Worm (Caenorhabditis elegans) whole organism, L2 larva: ENCODE measurements around the gene sca-1.

Source experiments
- C34F6.9 ChIP-seq: fragments of 150-350 bp; optimal IDR thresholded peaks from 2 replicates; lab custom pipeline; 2014; ENCODE audit warnings: missing biosample characterization, missing genetic modification characterization
- F13H6.1 ChIP-seq: sonication (generic microtip); optimal IDR thresholded peaks from 2 replicates; lab custom pipeline; 2016; ENCODE audit warnings: missing genetic modification characterization, missing compliant biosample characterization
- R02D3.7 ChIP-seq: fragments of 150-350 bp; optimal IDR thresholded peaks from 2 replicates; lab custom pipeline; 2014; ENCODE audit warnings: missing biosample characterization, missing genetic modification characterization
- Y55F3AM.14 ChIP-seq: fragments of 200-800 bp; sonication (Bioruptor generic); optimal IDR thresholded peaks from 2 replicates; lab custom pipeline; 2018; ENCODE audit warnings: mild to moderate bottlenecking, missing genetic modification characterization, missing compliant biosample characterization
- ZK546.5 ChIP-seq: sonication (generic microtip); optimal IDR thresholded peaks from 2 replicates; lab custom pipeline; 2017; ENCODE audit warnings: missing biosample characterization, missing genetic modification characterization
- alr-1 ChIP-seq: fragments of 150-350 bp; optimal IDR thresholded peaks from 2 replicates; lab custom pipeline; 2014; ENCODE audit warnings: missing biosample characterization, missing genetic modification characterization
- ceh-16 ChIP-seq: fragments of 150-350 bp; optimal IDR thresholded peaks from 2 replicates; lab custom pipeline; 2014; ENCODE audit warnings: missing biosample characterization, missing genetic modification characterization
- ceh-82 ChIP-seq: fragments of 150-350 bp; optimal IDR thresholded peaks from 2 replicates; lab custom pipeline; 2014; ENCODE audit warnings: missing biosample characterization, missing genetic modification characterization
- crh-2 ChIP-seq: sonication (generic microtip); optimal IDR thresholded peaks from 2 replicates; lab custom pipeline; 2017; ENCODE audit warnings: missing biosample characterization, missing genetic modification characterization
- dmd-4 ChIP-seq: sonication (generic microtip); optimal IDR thresholded peaks from 2 replicates; lab custom pipeline; 2017; ENCODE audit warnings: missing biosample characterization, missing genetic modification characterization
- elt-1 ChIP-seq: fragments of 150-350 bp; optimal IDR thresholded peaks from 2 replicates; lab custom pipeline; 2014; ENCODE audit warnings: missing biosample characterization, missing genetic modification characterization
- elt-3 ChIP-seq: sonication (generic microtip); optimal IDR thresholded peaks from 2 replicates; lab custom pipeline; 2017; ENCODE audit warnings: missing biosample characterization, missing genetic modification characterization
- gmeb-1 ChIP-seq: fragments of 150-350 bp; optimal IDR thresholded peaks from 2 replicates; lab custom pipeline; 2014; ENCODE audit warnings: missing biosample characterization, missing genetic modification characterization
- lin-11 ChIP-seq: fragments of 150-350 bp; sonication (generic microtip); optimal IDR thresholded peaks from 2 replicates; lab custom pipeline; 2014; ENCODE audit warnings: missing biosample characterization, missing genetic modification characterization, inconsistent platforms, mixed read lengths
- lin-13 ChIP-seq: fragments of 150-350 bp; optimal IDR thresholded peaks from 2 replicates; lab custom pipeline; 2014; ENCODE audit warnings: missing biosample characterization, missing genetic modification reagents, missing genetic modification characterization
- lin-39 ChIP-seq: fragments of 150-350 bp; optimal IDR thresholded peaks from 2 replicates; lab custom pipeline; 2014; ENCODE audit warnings: missing biosample characterization, missing genetic modification reagents, missing genetic modification characterization
- lsy-2 ChIP-seq, 2 experiments: fragments of 150-350 bp in 1 of 2; sonication (generic microtip) in 1 of 2; optimal IDR thresholded peaks; 2 replicates each; lab custom pipeline; 2014 to 2017; ENCODE audit warnings: missing biosample characterization in 2 of 2, missing genetic modification characterization in 2 of 2
- mab-5 ChIP-seq: fragments of 150-350 bp; optimal IDR thresholded peaks from 2 replicates; lab custom pipeline; 2014; ENCODE audit warnings: missing biosample characterization, missing genetic modification characterization
- mbf-1 ChIP-seq: sonication (generic microtip); optimal IDR thresholded peaks from 2 replicates; lab custom pipeline; 2017; ENCODE audit warnings: missing biosample characterization, missing genetic modification characterization
- mdl-1 ChIP-seq, 2 experiments: fragments of 150-350 bp in 1 of 2; sonication (generic microtip) in 1 of 2; optimal IDR thresholded peaks; 2 replicates each; lab custom pipeline; 2017; ENCODE audit warnings: missing biosample characterization in 2 of 2, missing genetic modification characterization in 2 of 2
- nhr-10 ChIP-seq: sonication (generic microtip); optimal IDR thresholded peaks from 2 replicates; lab custom pipeline; 2017; ENCODE audit warnings: missing biosample characterization, missing genetic modification characterization
- nhr-12 ChIP-seq: fragments of 150-350 bp; optimal IDR thresholded peaks from 2 replicates; lab custom pipeline; 2014; ENCODE audit warnings: missing biosample characterization, missing genetic modification characterization
- nhr-129 ChIP-seq: fragments of 150-350 bp; optimal IDR thresholded peaks from 2 replicates; lab custom pipeline; 2014; ENCODE audit warnings: missing biosample characterization, missing genetic modification characterization
- nhr-21 ChIP-seq: fragments of 150-350 bp; optimal IDR thresholded peaks from 2 replicates; lab custom pipeline; 2014; ENCODE audit warnings: missing biosample characterization, missing genetic modification characterization
- nhr-23 ChIP-seq: fragments of 150-350 bp; optimal IDR thresholded peaks from 2 replicates; lab custom pipeline; 2014; ENCODE audit warnings: missing biosample characterization, missing genetic modification reagents, missing genetic modification characterization
- nhr-25 ChIP-seq: fragments of 150-350 bp; sonication (generic microtip); optimal IDR thresholded peaks from 3 replicates; lab custom pipeline; 2014; ENCODE audit warnings: missing biosample characterization, missing genetic modification characterization
- nhr-6 ChIP-seq: fragments of 150-350 bp; optimal IDR thresholded peaks from 2 replicates; lab custom pipeline; 2014; ENCODE audit warnings: missing biosample characterization, missing genetic modification characterization
- nhr-77 ChIP-seq: fragments of 150-350 bp; optimal IDR thresholded peaks from 2 replicates; lab custom pipeline; 2014; ENCODE audit warnings: missing biosample characterization, missing genetic modification characterization
- peb-1 ChIP-seq: fragments of 150-350 bp; optimal IDR thresholded peaks from 2 replicates; lab custom pipeline; 2014; ENCODE audit warnings: missing biosample characterization, missing genetic modification characterization
- sem-4 ChIP-seq: fragments of 150-350 bp; optimal IDR thresholded peaks from 2 replicates; lab custom pipeline; 2014; ENCODE audit warnings: missing biosample characterization, missing genetic modification reagents, missing genetic modification characterization
- skn-1 ChIP-seq: sonication (generic microtip); optimal IDR thresholded peaks from 2 replicates; lab custom pipeline; 2017; ENCODE audit warnings: missing biosample characterization, missing genetic modification characterization
- sma-3 ChIP-seq: sonication (generic microtip); optimal IDR thresholded peaks from 2 replicates; lab custom pipeline; 2016; ENCODE audit warnings: missing genetic modification reagents, missing genetic modification characterization, missing compliant biosample characterization
- snpc-4 ChIP-seq: fragments of 150-350 bp; optimal IDR thresholded peaks from 2 replicates; lab custom pipeline; 2014; ENCODE audit warnings: missing biosample characterization, missing genetic modification characterization
- unc-55 ChIP-seq: fragments of 150-350 bp; sonication (generic microtip); optimal IDR thresholded peaks from 3 replicates; lab custom pipeline; 2014; ENCODE audit warnings: missing biosample characterization, missing genetic modification reagents, missing genetic modification characterization
- zag-1 ChIP-seq: fragments of 150-350 bp; optimal IDR thresholded peaks from 2 replicates; lab custom pipeline; 2014; ENCODE audit warnings: missing biosample characterization, missing genetic modification characterization
- ztf-4 ChIP-seq: fragments of 150-350 bp; optimal IDR thresholded peaks from 2 replicates; lab custom pipeline; 2014; ENCODE audit warnings: missing biosample characterization, missing genetic modification characterization

The sca-1 gene

ce11 chrIII:10816800-10817418 is at the start of gene sca-1:
Gene sca-1, minus strand, starts transcription at chrIII:10816850.
- TF ChIP-seq sma-3 (GFP tag; lab: Kevin White, UChicago) (no peak), F13H6.1 (peak; percentile 77), C34F6.9 (tag; lab: Kevin White, UChicago) (peak; percentile 6), nhr-129 (tag; lab: Kevin White, UChicago) (peak; percentile 37)

DNA sequence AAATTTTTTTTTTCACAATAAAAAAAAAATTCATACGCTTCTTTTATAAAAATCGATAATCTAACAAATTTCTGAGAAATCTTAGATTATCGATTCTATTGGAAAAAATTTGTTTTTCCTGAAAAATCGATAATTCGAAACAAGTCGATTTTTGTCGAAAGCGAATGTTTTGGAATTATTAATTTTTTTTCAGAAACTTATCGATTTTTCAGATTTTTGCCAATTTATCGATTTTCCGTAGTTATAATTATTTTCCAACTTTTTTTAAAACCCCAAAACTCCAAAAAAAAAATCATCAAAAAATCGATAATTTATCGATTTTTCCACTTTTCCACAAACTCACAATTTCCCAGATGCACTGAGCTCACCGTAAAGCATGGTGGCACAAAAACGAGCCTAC is 44.7 kb upstream of the sca-1 start:
- TF ChIP-seq dmd-4 (tag; lab: Kevin White, UChicago) (no peak), Y55F3AM.14 (GFP tag; lab: Kevin White, UChicago) (no peak), R02D3.7 (tag; lab: Kevin White, UChicago) (no peak), lsy-2 (tag; optimal IDR thresholded peaks at IDR 0.05; lab: Kevin White, UChicago) (no peak), lin-13 (GFP tag; lab: Kevin White, UChicago) (no peak), nhr-23 (tag; lab: Kevin White, UChicago) (no peak), lin-39 (no peak), ztf-4 (tag; lab: Kevin White, UChicago) (no peak), skn-1 (no peak), nhr-12 (no peak), elt-3 (no peak), snpc-4 (tag; lab: Kevin White, UChicago) (no peak)

- TF ChIP-seq nhr-77 (tag; lab: Kevin White, UChicago) (no peak), R02D3.7 (tag; lab: Kevin White, UChicago) (no peak), alr-1 (tag; lab: Kevin White, UChicago) (no peak), lin-11 (tag; lab: Kevin White, UChicago) (no peak), elt-1 (tag; lab: Kevin White, UChicago) (no peak), crh-2 (tag; lab: Kevin White, UChicago) (no peak), nhr-21 (tag; lab: Kevin White, UChicago) (no peak), nhr-12 (no peak), ztf-4 (tag; lab: Kevin White, UChicago) (no peak), nhr-6 (no peak), ceh-16 (tag; lab: Kevin White, UChicago) (no peak), sma-3 (GFP tag; lab: Kevin White, UChicago) (no peak), zag-1 (tag; lab: Kevin White, UChicago) (no peak)
Measured at ce11 chrIII:10857984-10858383, 41.3 kb upstream of the sca-1 start, which contains the start of gene oxi-1. Gene oxi-1, plus strand, starts transcription at chrIII:10858284.

DNA sequence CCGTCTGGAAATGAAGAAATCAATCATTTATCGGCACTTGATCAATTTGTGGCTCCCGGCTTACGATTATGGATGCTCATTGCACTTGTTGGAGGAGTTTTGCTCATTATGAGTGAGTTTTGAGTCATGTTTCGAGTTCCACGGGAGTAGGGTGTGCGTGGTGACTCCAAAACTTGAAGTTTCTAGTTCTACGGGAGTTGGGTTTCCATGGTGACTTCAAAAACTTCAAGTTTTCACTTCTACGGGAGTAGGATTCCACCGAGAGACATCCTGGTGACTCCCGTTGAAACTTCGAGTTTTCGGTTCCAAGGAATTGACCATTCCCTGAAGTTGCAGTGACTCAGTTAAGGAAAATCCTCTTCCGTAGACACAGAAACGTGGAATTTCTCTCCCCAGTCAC is 40.2 kb upstream of the sca-1 start:
- TF ChIP-seq mdl-1 (tag; optimal IDR thresholded peaks at IDR 0.05; lab: Kevin White, UChicago) (no peak), mbf-1 (tag; lab: Kevin White, UChicago) (no peak), nhr-6 (no peak), ceh-82 (no peak), C34F6.9 (tag; lab: Kevin White, UChicago) (no peak), peb-1 (tag; lab: Kevin White, UChicago) (no peak), gmeb-1 (no peak), nhr-25 (tag; lab: Kevin White, UChicago) (no peak), zag-1 (tag; lab: Kevin White, UChicago) (no peak), sma-3 (GFP tag; lab: Kevin White, UChicago) (peak; percentile 23), nhr-21 (tag; lab: Kevin White, UChicago) (no peak), ZK546.5 (tag; lab: Kevin White, UChicago) (no peak), unc-55 (GFP tag; lab: Kevin White, UChicago) (peak; percentile 30), sem-4 (tag; lab: Kevin White, UChicago) (no peak), Y55F3AM.14 (GFP tag; lab: Kevin White, UChicago) (no peak), skn-1 (no peak), mab-5 (tag; lab: Kevin White, UChicago) (no peak), nhr-10 (tag; lab: Kevin White, UChicago) (no peak), F13H6.1 (peak; percentile 20), snpc-4 (tag; lab: Kevin White, UChicago) (no peak)
- TF ChIP-seq, all 48 proteins: peak for 3
